Worm (Caenorhabditis elegans) whole organism, late embryonic: ENCODE measurements around the gene K09B3.1.

Source experiments
- C08G9.2 ChIP-seq: sonication (generic microtip); optimal IDR thresholded peaks from 2 replicates; lab custom pipeline; 2016; ENCODE audit warnings: mild to moderate bottlenecking, missing genetic modification characterization, moderate library complexity, missing compliant biosample characterization
- K09A11.1 ChIP-seq: sonication (generic microtip); optimal IDR thresholded peaks from 2 replicates; lab custom pipeline; 2017; ENCODE audit warnings: antibody characterized with exemption, mild to moderate bottlenecking, missing genetic modification characterization, missing compliant biosample characterization; ENCODE audit not compliant: insufficient read depth
- ahr-1 ChIP-seq: sonication (generic microtip); optimal IDR thresholded peaks from 2 replicates; lab custom pipeline; 2016; ENCODE audit warnings: missing genetic modification characterization, missing compliant biosample characterization
- ceh-18 ChIP-seq: sonication (generic microtip); optimal IDR thresholded peaks from 2 replicates; lab custom pipeline; 2016; ENCODE audit warnings: missing genetic modification characterization, missing compliant biosample characterization
- ceh-30 ChIP-seq: fragments of 150-350 bp; optimal IDR thresholded peaks from 2 replicates; lab custom pipeline; 2014; ENCODE audit warnings: missing biosample characterization, missing genetic modification characterization
- ceh-31 ChIP-seq: sonication (generic microtip); optimal IDR thresholded peaks from 2 replicates; lab custom pipeline; 2016; ENCODE audit warnings: missing genetic modification characterization, missing compliant biosample characterization
- ceh-34 ChIP-seq: sonication (generic microtip); optimal IDR thresholded peaks from 2 replicates; lab custom pipeline; 2016; ENCODE audit warnings: mild to moderate bottlenecking, missing genetic modification characterization, missing compliant biosample characterization
- ceh-45 ChIP-seq: fragments of 200-800 bp; sonication (Bioruptor generic); IDR thresholded peaks from 2 replicates; pipeline ENCODE4 v1.3.6; 2022; ENCODE audit warnings: missing genetic modification reagents, missing genetic modification characterization, missing compliant biosample characterization
- dmd-4 ChIP-seq: sonication (generic microtip); optimal IDR thresholded peaks from 2 replicates; lab custom pipeline; 2016; ENCODE audit warnings: borderline replicate concordance, missing genetic modification characterization, missing compliant biosample characterization
- elt-2 ChIP-seq: sonication (generic microtip); optimal IDR thresholded peaks from 2 replicates; lab custom pipeline; 2016; ENCODE audit warnings: missing genetic modification reagents, missing genetic modification characterization, missing compliant biosample characterization
- elt-4 ChIP-seq: sonication (generic microtip); optimal IDR thresholded peaks from 2 replicates; lab custom pipeline; 2016; ENCODE audit warnings: missing genetic modification characterization, missing compliant biosample characterization
- eyg-1 ChIP-seq: sonication (generic microtip); optimal IDR thresholded peaks from 2 replicates; lab custom pipeline; 2016; ENCODE audit warnings: missing genotype, missing genetic modification characterization, missing compliant biosample characterization
- fax-1 ChIP-seq: sonication (generic microtip); optimal IDR thresholded peaks from 2 replicates; lab custom pipeline; 2016; ENCODE audit warnings: missing genotype, missing genetic modification characterization, missing compliant biosample characterization
- fkh-10 ChIP-seq: fragments of 150-350 bp; optimal IDR thresholded peaks from 2 replicates; lab custom pipeline; 2014; ENCODE audit warnings: missing biosample characterization, missing genetic modification reagents, missing genetic modification characterization
- fkh-6 ChIP-seq: sonication (generic microtip); optimal IDR thresholded peaks from 2 replicates; lab custom pipeline; 2016; ENCODE audit warnings: missing genetic modification characterization, missing compliant biosample characterization
- gmeb-2 ChIP-seq: sonication (generic microtip); optimal IDR thresholded peaks from 2 replicates; lab custom pipeline; 2016; ENCODE audit warnings: missing genetic modification characterization, inconsistent platforms, missing compliant biosample characterization
- hlh-13 ChIP-seq: fragments of 200-800 bp; sonication (Bioruptor generic); optimal IDR thresholded peaks from 2 replicates; lab custom pipeline; 2018; ENCODE audit warnings: mild to moderate bottlenecking, missing genetic modification characterization, missing compliant biosample characterization
- hlh-30 ChIP-seq: sonication (generic microtip); optimal IDR thresholded peaks from 2 replicates; lab custom pipeline; 2017; ENCODE audit warnings: antibody characterized with exemption, missing genetic modification characterization, missing compliant biosample characterization; ENCODE audit not compliant: insufficient read depth
- hlh-8 ChIP-seq: sonication (generic microtip); optimal IDR thresholded peaks from 2 replicates; lab custom pipeline; 2016; ENCODE audit warnings: missing genotype, missing genetic modification characterization, missing compliant biosample characterization
- lim-6 ChIP-seq: sonication (generic microtip); optimal IDR thresholded peaks from 2 replicates; lab custom pipeline; 2016; ENCODE audit warnings: missing genetic modification characterization, missing compliant biosample characterization
- lin-11 ChIP-seq: fragments of 200-800 bp; sonication (Bioruptor generic); optimal IDR thresholded peaks from 2 replicates; lab custom pipeline; 2018; ENCODE audit warnings: mild to moderate bottlenecking, missing genetic modification characterization, missing compliant biosample characterization
- madf-2 ChIP-seq: sonication (generic microtip); optimal IDR thresholded peaks from 2 replicates; lab custom pipeline; 2017; ENCODE audit warnings: missing genetic modification characterization, missing compliant biosample characterization
- mec-3 ChIP-seq: sonication (generic microtip); optimal IDR thresholded peaks from 2 replicates; lab custom pipeline; 2016; ENCODE audit warnings: borderline replicate concordance, missing genetic modification characterization, missing compliant biosample characterization
- nhr-11 ChIP-seq: fragments of 150-350 bp; optimal IDR thresholded peaks from 2 replicates; lab custom pipeline; 2014; ENCODE audit warnings: missing biosample characterization, missing genetic modification characterization
- nhr-232 ChIP-seq: sonication (generic microtip); optimal IDR thresholded peaks from 2 replicates; lab custom pipeline; 2016; ENCODE audit warnings: missing genetic modification characterization, missing compliant biosample characterization
- npax-4 ChIP-seq: sonication (generic microtip); optimal IDR thresholded peaks from 2 replicates; lab custom pipeline; 2016; ENCODE audit warnings: missing genetic modification characterization, missing compliant biosample characterization
- pag-3 ChIP-seq: sonication (generic microtip); optimal IDR thresholded peaks from 2 replicates; lab custom pipeline; 2016; ENCODE audit warnings: missing compliant biosample characterization, missing genetic modification characterization, borderline replicate concordance
- pha-4 ChIP-seq: fragments of 150-350 bp; optimal IDR thresholded peaks from 2 replicates; lab custom pipeline; 2018; ENCODE audit warnings: missing biosample characterization, missing genetic modification reagents, missing genetic modification characterization
- pros-1 ChIP-seq: fragments of 150-350 bp; optimal IDR thresholded peaks from 2 replicates; lab custom pipeline; 2014; ENCODE audit warnings: missing biosample characterization, missing genetic modification reagents, missing genetic modification characterization
- rnt-1 ChIP-seq: sonication (generic microtip); optimal IDR thresholded peaks from 2 replicates; lab custom pipeline; 2016; ENCODE audit warnings: missing genetic modification characterization, missing compliant biosample characterization
- sox-4 ChIP-seq: sonication (generic microtip); optimal IDR thresholded peaks from 2 replicates; lab custom pipeline; 2017; ENCODE audit warnings: mild to moderate bottlenecking, missing genetic modification characterization, inconsistent platforms, missing compliant biosample characterization
- syd-9 ChIP-seq: sonication (generic microtip); optimal IDR thresholded peaks from 2 replicates; lab custom pipeline; 2016; ENCODE audit warnings: mild to moderate bottlenecking, missing genetic modification characterization, moderate library complexity, missing compliant biosample characterization
- tbx-2 ChIP-seq: sonication (generic microtip); optimal IDR thresholded peaks from 2 replicates; lab custom pipeline; 2016; ENCODE audit warnings: missing genetic modification characterization, missing compliant biosample characterization
- tbx-7 ChIP-seq: sonication (generic microtip); optimal IDR thresholded peaks from 2 replicates; lab custom pipeline; 2016; ENCODE audit warnings: missing genotype, missing genetic modification characterization, missing compliant biosample characterization
- ttx-3 ChIP-seq: sonication (generic microtip); optimal IDR thresholded peaks from 2 replicates; lab custom pipeline; 2016; ENCODE audit warnings: missing genetic modification reagents, missing genetic modification characterization, missing compliant biosample characterization
- unc-42 ChIP-seq: sonication (generic microtip); optimal IDR thresholded peaks from 2 replicates; lab custom pipeline; 2016; ENCODE audit warnings: missing genotype, missing genetic modification characterization, missing compliant biosample characterization

K09B3.1 gene

ce11 chrIV:3833778-3834177 is 39.2 kb downstream of the K09B3.1 start:
- TF ChIP-seq K09A11.1 (tag; lab: Kevin White, UChicago): no peak
- TF ChIP-seq dmd-4 (tag; lab: Kevin White, UChicago): no peak
- no peak for TF ChIP-seq tbx-2 (tag; lab: Kevin White, UChicago)
- TF ChIP-seq ceh-34 (tag; lab: Kevin White, UChicago): no peak
- TF ChIP-seq sox-4: no peak
- no peak for TF ChIP-seq fkh-6
- TF ChIP-seq pros-1 (tag; lab: Kevin White, UChicago): no peak
- TF ChIP-seq, all 69 proteins: peak for 0

- no peak for TF ChIP-seq hlh-8
- no peak for TF ChIP-seq madf-2 (tag; lab: Kevin White, UChicago)
- TF ChIP-seq ttx-3 (tag; lab: Kevin White, UChicago): no peak
- no peak for TF ChIP-seq nhr-11
- no peak for TF ChIP-seq hlh-13
- TF ChIP-seq C08G9.2 (tag; lab: Kevin White, UChicago): no peak
- no peak for TF ChIP-seq elt-2 (tag; lab: Kevin White, UChicago)
- no peak for TF ChIP-seq ceh-30 (tag; lab: Kevin White, UChicago)
- no peak for TF ChIP-seq hlh-30 (tag; lab: Kevin White, UChicago)
- TF ChIP-seq ceh-18 (tag; lab: Kevin White, UChicago): no peak
- no peak for TF ChIP-seq ahr-1 (tag; lab: Kevin White, UChicago)
- TF ChIP-seq fax-1 (tag; lab: Kevin White, UChicago): no peak
- TF ChIP-seq unc-42 (tag; lab: Kevin White, UChicago): no peak
- TF ChIP-seq ceh-31 (tag; lab: Kevin White, UChicago): no peak
- no peak for TF ChIP-seq fkh-10 (GFP tag; lab: Kevin White, UChicago)
- TF ChIP-seq ceh-45: no peak
- no peak for TF ChIP-seq lim-6
- TF ChIP-seq fkh-6: no peak
- no peak for TF ChIP-seq pag-3 (tag; lab: Kevin White, UChicago)
Observed at ce11 chrIV:3835065-3835464, 40.5 kb downstream of the K09B3.1 start, which contains the start of gene cal-3. Gene cal-3, minus strand, starts transcription at chrIV:3835165.

ce11 chrIV:3838687-3839086 is 44.1 kb downstream of the K09B3.1 start:
- TF ChIP-seq nhr-11 (no peak), rnt-1 (tag; lab: Kevin White, UChicago) (no peak), elt-4 (tag; lab: Kevin White, UChicago) (no peak), fkh-10 (GFP tag; lab: Kevin White, UChicago) (no peak), lin-11 (no peak), syd-9 (tag; lab: Kevin White, UChicago) (no peak), ceh-34 (tag; lab: Kevin White, UChicago) (peak; percentile 92), pha-4 (tag; lab: Kevin White, UChicago) (no peak), hlh-8 (no peak)

ce11 chrIV:3839420-3839819 is 44.9 kb downstream of the K09B3.1 start, which contains the start of gene F28F9.2:
Gene F28F9.2, plus strand, starts transcription at chrIV:3839720.
- no peak for TF ChIP-seq fkh-10 (GFP tag; lab: Kevin White, UChicago)
- TF ChIP-seq mec-3: no peak
- no peak for TF ChIP-seq ceh-45
- no peak for TF ChIP-seq gmeb-2 (tag; lab: Kevin White, UChicago)
- no peak for TF ChIP-seq ceh-30 (tag; lab: Kevin White, UChicago)
- TF ChIP-seq tbx-7 (tag; lab: Kevin White, UChicago): no peak

ce11 chrIV:3840480-3840879 is 45.9 kb downstream of the K09B3.1 start:
- no peak for TF ChIP-seq eyg-1 (tag; lab: Kevin White, UChicago)
- no peak for TF ChIP-seq npax-4 (tag; lab: Kevin White, UChicago)
- TF ChIP-seq madf-2 (tag; lab: Kevin White, UChicago): no peak
- TF ChIP-seq ceh-30 (tag; lab: Kevin White, UChicago): no peak
- no peak for TF ChIP-seq nhr-232
- peak; percentile 71 for TF ChIP-seq unc-42 (tag; lab: Kevin White, UChicago)
- no peak for TF ChIP-seq pag-3 (tag; lab: Kevin White, UChicago)
